Worm (Caenorhabditis elegans) whole organism, midembryonic: ENCODE measurements around the gene Y57E12AL.2.

Experiments used
- med-1 ChIP-seq: sonication (generic microtip); optimal IDR thresholded peaks from 2 replicates; lab custom pipeline; 2017; ENCODE audit warnings: missing genetic modification characterization, mild to moderate bottlenecking, missing compliant biosample characterization, antibody characterized with exemption, missing genetic modification reagents; ENCODE audit not compliant: insufficient read depth
- ztf-29 ChIP-seq: fragments of 200-800 bp; sonication (Bioruptor generic); IDR thresholded peaks from 2 replicates; pipeline ENCODE4 v1.3.6; 2022; ENCODE audit warnings: missing genetic modification reagents, missing genetic modification characterization, missing compliant biosample characterization

DNA sequence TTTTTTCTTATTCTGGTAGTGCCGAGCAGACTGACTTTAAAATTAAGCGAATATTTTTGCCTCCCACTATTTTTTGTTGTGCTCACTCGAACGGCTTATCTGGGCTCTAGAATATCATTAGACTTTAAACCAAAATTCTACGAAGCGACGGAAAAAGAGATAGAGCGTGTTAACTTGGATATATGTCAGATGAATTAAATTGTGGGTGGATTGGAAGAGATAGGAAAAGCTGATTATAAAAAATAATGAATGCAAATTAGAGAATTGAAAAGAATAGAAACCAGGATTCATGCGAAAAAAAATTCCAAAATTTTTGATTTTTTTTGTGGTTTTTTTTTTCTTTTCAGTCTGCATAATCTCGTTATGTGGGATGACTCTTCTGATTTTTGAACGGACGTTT lies 36.1 kb upstream of the Y57E12AL.2 start, which contains the start of gene F20A1.4:
- TF ChIP-seq ztf-29 (GFP tag; lab: Robert Waterston, UW) = no peak
- no peak for TF ChIP-seq med-1
